Worm (Caenorhabditis elegans): ENCODE results near the gene sri-30.

The sri-30 gene

ce11 chrII:3062876-3063275 lies 16.9 kb downstream of the sri-30 start:
- TF ChIP-seq lsy-2 (tag; optimal IDR thresholded peaks at IDR 0.05): no peak
- no peak for TF ChIP-seq nhr-12 (tag; optimal IDR thresholded peaks at IDR 0.05)
- no peak for TF ChIP-seq alr-1 (tag; optimal IDR thresholded peaks at IDR 0.05)
- TF ChIP-seq mab-5 (tag; optimal IDR thresholded peaks at IDR 0.05): no peak
- no peak for TF ChIP-seq R02D3.7 (tag; optimal IDR thresholded peaks at IDR 0.05)
- no peak for TF ChIP-seq ztf-4 (tag; optimal IDR thresholded peaks at IDR 0.05)
- TF ChIP-seq sma-3 (GFP tag; optimal IDR thresholded peaks at IDR 0.05): no peak
- TF ChIP-seq nhr-11 (tag; optimal IDR thresholded peaks at IDR 0.05): no peak
- no peak for TF ChIP-seq nhr-6 (tag; optimal IDR thresholded peaks at IDR 0.05)
- TF ChIP-seq lin-11 (tag; optimal IDR thresholded peaks at IDR 0.05): no peak
- no peak for TF ChIP-seq dmd-4 (tag; optimal IDR thresholded peaks at IDR 0.05)
- TF ChIP-seq skn-1 (tag; optimal IDR thresholded peaks at IDR 0.05): no peak
- TF ChIP-seq nhr-25 (tag; optimal IDR thresholded peaks at IDR 0.05): no peak
- TF ChIP-seq fos-1 (tag; optimal IDR thresholded peaks at IDR 0.05): no peak
- TF ChIP-seq unc-62 (GFP tag; optimal IDR thresholded peaks at IDR 0.05): no peak

- TF ChIP-seq nhr-129 (tag; optimal IDR thresholded peaks at IDR 0.05): no peak
- TF ChIP-seq unc-62 (GFP tag; optimal IDR thresholded peaks at IDR 0.05): no peak
- no peak for TF ChIP-seq alr-1 (tag; optimal IDR thresholded peaks at IDR 0.05)
- no peak for TF ChIP-seq C34F6.9 (tag; optimal IDR thresholded peaks at IDR 0.05)
- no peak for TF ChIP-seq Y55F3AM.14 (GFP tag; optimal IDR thresholded peaks at IDR 0.05)
- no peak for TF ChIP-seq mdl-1 (tag; optimal IDR thresholded peaks at IDR 0.05)
- no peak for TF ChIP-seq blmp-1 (tag; optimal IDR thresholded peaks at IDR 0.05; ENCODE audit: insufficient read depth)
- no peak for TF ChIP-seq nhr-23 (tag; optimal IDR thresholded peaks at IDR 0.05)
- TF ChIP-seq ceh-16 (tag; optimal IDR thresholded peaks at IDR 0.05): no peak
- TF ChIP-seq R02D3.7 (tag; optimal IDR thresholded peaks at IDR 0.05): no peak
- no peak for TF ChIP-seq egl-27 (tag; optimal IDR thresholded peaks at IDR 0.05)
- no peak for TF ChIP-seq nhr-11 (tag; optimal IDR thresholded peaks at IDR 0.05)
- TF ChIP-seq nhr-237 (tag; optimal IDR thresholded peaks at IDR 0.05): no peak
- TF ChIP-seq nhr-77 (tag; optimal IDR thresholded peaks at IDR 0.05): no peak
Observed at ce11 chrII:3063366-3063765, 17.4 kb downstream of the sri-30 start.

ce11 chrII:3063984-3064383 lies 18.0 kb downstream of the sri-30 start:
- TF ChIP-seq nhr-237 (tag; optimal IDR thresholded peaks at IDR 0.05) (no peak), mab-5 (tag; optimal IDR thresholded peaks at IDR 0.05) (no peak), egl-27 (tag; optimal IDR thresholded peaks at IDR 0.05) (no peak), lin-13 (GFP tag; optimal IDR thresholded peaks at IDR 0.05) (no peak), lsy-2 (tag; optimal IDR thresholded peaks at IDR 0.05) (no peak), nhr-10 (tag; optimal IDR thresholded peaks at IDR 0.05) (no peak), ama-1 (optimal IDR thresholded peaks at IDR 0.05) (no peak), nhr-25 (tag; optimal IDR thresholded peaks at IDR 0.05) (no peak), lin-11 (tag; optimal IDR thresholded peaks at IDR 0.05) (no peak), fos-1 (tag; optimal IDR thresholded peaks at IDR 0.05) (no peak), dmd-4 (tag; optimal IDR thresholded peaks at IDR 0.05) (no peak), F13H6.1 (tag; optimal IDR thresholded peaks at IDR 0.05) (no peak), zag-1 (tag; optimal IDR thresholded peaks at IDR 0.05) (no peak)

- TF ChIP-seq mdl-1 (tag; optimal IDR thresholded peaks at IDR 0.05): no peak
- no peak for TF ChIP-seq lin-39 (tag; optimal IDR thresholded peaks at IDR 0.05)
- no peak for TF ChIP-seq nhr-12 (tag; optimal IDR thresholded peaks at IDR 0.05)
- no peak for TF ChIP-seq nhr-11 (tag; optimal IDR thresholded peaks at IDR 0.05)
- TF ChIP-seq C34F6.9 (tag; optimal IDR thresholded peaks at IDR 0.05): no peak
- no peak for TF ChIP-seq sma-9 (GFP tag; optimal IDR thresholded peaks at IDR 0.05)
- no peak for TF ChIP-seq sma-9 (tag; optimal IDR thresholded peaks at IDR 0.05)
Observed at ce11 chrII:3064631-3065030, 18.7 kb downstream of the sri-30 start.

- no peak for TF ChIP-seq nhr-6 (tag; optimal IDR thresholded peaks at IDR 0.05)
- no peak for TF ChIP-seq ztf-11 (tag; optimal IDR thresholded peaks at IDR 0.05)
- TF ChIP-seq elt-1 (tag; optimal IDR thresholded peaks at IDR 0.05): no peak
- no peak for TF ChIP-seq dmd-4 (tag; optimal IDR thresholded peaks at IDR 0.05)
- no peak for TF ChIP-seq zag-1 (tag; optimal IDR thresholded peaks at IDR 0.05)
- TF ChIP-seq lin-39 (tag; optimal IDR thresholded peaks at IDR 0.05): no peak
- TF ChIP-seq blmp-1 (tag; optimal IDR thresholded peaks at IDR 0.05; ENCODE audit: insufficient read depth): no peak
- no peak for TF ChIP-seq peb-1 (tag; optimal IDR thresholded peaks at IDR 0.05)
- no peak for TF ChIP-seq elt-3 (tag; optimal IDR thresholded peaks at IDR 0.05)
- TF ChIP-seq ztf-4 (tag; optimal IDR thresholded peaks at IDR 0.05): no peak
- TF ChIP-seq sma-3 (GFP tag; optimal IDR thresholded peaks at IDR 0.05): no peak
- TF ChIP-seq unc-62 (GFP tag; optimal IDR thresholded peaks at IDR 0.05): no peak
- TF ChIP-seq nhr-11 (tag; optimal IDR thresholded peaks at IDR 0.05): no peak
- TF ChIP-seq ceh-16 (tag; optimal IDR thresholded peaks at IDR 0.05): no peak
Observed at ce11 chrII:3065086-3065485, 19.1 kb downstream of the sri-30 start.

Measured in whole organism, L2 larva.